Worm (Caenorhabditis elegans) whole organism, early embryonic: ENCODE measurements around the gene C17E7.12.

ENCODE experiments used
- B0310.2 ChIP-seq: sonication (generic microtip); optimal IDR thresholded peaks from 2 replicates; lab custom pipeline; 2016; ENCODE audit warnings: mild to moderate bottlenecking, missing genetic modification characterization, missing compliant biosample characterization
- F13C5.2 ChIP-seq: sonication (generic microtip); optimal IDR thresholded peaks from 2 replicates; lab custom pipeline; 2017; ENCODE audit warnings: mild to moderate bottlenecking, missing genetic modification characterization, inconsistent platforms, missing compliant biosample characterization
- aly-1 ChIP-seq: sonication (generic microtip); optimal IDR thresholded peaks from 2 replicates; lab custom pipeline; 2016; ENCODE audit warnings: missing genetic modification characterization, missing compliant biosample characterization
- ama-1 ChIP-seq: fragments of 150-350 bp; optimal IDR thresholded peaks from 2 replicates; lab custom pipeline; 2014
- ceh-13 ChIP-seq: fragments of 200-800 bp; sonication (Bioruptor generic); optimal IDR thresholded peaks from 2 replicates; lab custom pipeline; 2018; ENCODE audit warnings: mild to moderate bottlenecking, missing genetic modification characterization, missing compliant biosample characterization
- ceh-36 ChIP-seq: sonication (generic microtip); optimal IDR thresholded peaks from 2 replicates; lab custom pipeline; 2016; ENCODE audit warnings: missing genetic modification characterization, inconsistent platforms, missing compliant biosample characterization
- ets-7 ChIP-seq: sonication (generic microtip); optimal IDR thresholded peaks from 2 replicates; lab custom pipeline; 2016; ENCODE audit warnings: missing genotype, missing genetic modification characterization, missing compliant biosample characterization
- flt-1 ChIP-seq: fragments of 200-800 bp; sonication (Bioruptor generic); IDR thresholded peaks from 2 replicates; pipeline ENCODE4 v1.3.6; 2022; ENCODE audit warnings: missing genetic modification characterization, missing compliant biosample characterization
- hmbx-1 ChIP-seq: sonication (generic microtip); optimal IDR thresholded peaks from 2 replicates; lab custom pipeline; 2016; ENCODE audit warnings: mild to moderate bottlenecking, missing genetic modification characterization, missing compliant biosample characterization
- hmg-4 ChIP-seq: fragments of 200-800 bp; sonication (Bioruptor generic); optimal IDR thresholded peaks from 2 replicates; lab custom pipeline; 2018; ENCODE audit warnings: mild to moderate bottlenecking, missing genetic modification characterization, missing compliant biosample characterization
- hnd-1 ChIP-seq: sonication (generic microtip); optimal IDR thresholded peaks from 2 replicates; lab custom pipeline; 2016; ENCODE audit warnings: missing genetic modification characterization, missing compliant biosample characterization
- pes-1 ChIP-seq: fragments of 200-800 bp; sonication (Bioruptor generic); IDR thresholded peaks from 2 replicates; pipeline ENCODE4 v1.3.6; 2022; ENCODE audit warnings: missing genetic modification reagents, missing genetic modification characterization, missing compliant biosample characterization
- scrt-1 ChIP-seq: fragments of 200-800 bp; sonication (Bioruptor generic); IDR thresholded peaks from 2 replicates; pipeline ENCODE4 v1.3.6; 2022; ENCODE audit warnings: missing genetic modification characterization, missing compliant biosample characterization
- sea-1 ChIP-seq: fragments of 200-800 bp; sonication (Bioruptor generic); conservative IDR thresholded peaks from 2 replicates; pipeline ENCODE4 v1.3.6; 2022; ENCODE audit warnings: missing genetic modification characterization, missing compliant biosample characterization
- tbx-11 ChIP-seq: fragments of 200-800 bp; sonication (Bioruptor generic); IDR thresholded peaks from 2 replicates; pipeline ENCODE4 v1.3.6; 2022; ENCODE audit warnings: missing genetic modification characterization, missing compliant biosample characterization
- tbx-37 ChIP-seq: fragments of 200-800 bp; sonication (Bioruptor generic); conservative IDR thresholded peaks from 2 replicates; pipeline ENCODE4 v1.3.6; 2022; ENCODE audit warnings: missing genetic modification reagents, missing genetic modification characterization, missing compliant biosample characterization
- tra-4 ChIP-seq: sonication (generic microtip); optimal IDR thresholded peaks from 2 replicates; lab custom pipeline; 2017; ENCODE audit warnings: missing genetic modification characterization, missing compliant biosample characterization

The C17E7.12 gene

ce11 chrV:3922547-3922946, 30.7 kb upstream of the C17E7.12 start:
- TF ChIP-seq pes-1 (GFP tag; lab: Robert Waterston, UW) (no peak), F13C5.2 (tag; lab: Kevin White, UChicago) (no peak), hmbx-1 (no peak), tra-4 (tag; lab: Kevin White, UChicago) (no peak)

ce11 chrV:3921635-3922034, 29.8 kb upstream of the C17E7.12 start, which contains the start of gene srx-65:
TSS of gene srx-65 (plus strand) at chrV:3921935.
- TF ChIP-seq ceh-36 (tag; lab: Kevin White, UChicago): no peak
- no peak for TF ChIP-seq aly-1 (tag; lab: Kevin White, UChicago)
- no peak for TF ChIP-seq scrt-1 (GFP tag; lab: Robert Waterston, UW)
- TF ChIP-seq F13C5.2 (tag; lab: Kevin White, UChicago): no peak
- no peak for TF ChIP-seq hmbx-1
- TF ChIP-seq hmg-4 (GFP tag; lab: Kevin White, UChicago): no peak
- TF ChIP-seq hnd-1 (tag; lab: Kevin White, UChicago): no peak
- no peak for TF ChIP-seq ceh-13
- TF ChIP-seq B0310.2: no peak
- no peak for TF ChIP-seq sea-1 (GFP tag; lab: Robert Waterston, UW)

ce11 chrV:3919289-3919688, 27.5 kb upstream of the C17E7.12 start, which contains the start of gene srx-66:
TSS of gene srx-66 (plus strand) at chrV:3919589.
- TF ChIP-seq sea-1 (GFP tag; lab: Robert Waterston, UW) (no peak), hmbx-1 (no peak), hmg-4 (GFP tag; lab: Kevin White, UChicago) (no peak), ceh-36 (tag; lab: Kevin White, UChicago) (no peak), ama-1 (lab: Kevin White, UChicago) (no peak), ets-7 (tag; lab: Kevin White, UChicago) (no peak), hnd-1 (tag; lab: Kevin White, UChicago) (no peak), scrt-1 (GFP tag; lab: Robert Waterston, UW) (no peak), F13C5.2 (tag; lab: Kevin White, UChicago) (no peak)

- TF ChIP-seq F13C5.2 (tag; lab: Kevin White, UChicago) (no peak), pes-1 (GFP tag; lab: Robert Waterston, UW) (no peak), scrt-1 (GFP tag; lab: Robert Waterston, UW) (no peak), tra-4 (tag; lab: Kevin White, UChicago) (no peak), flt-1 (GFP tag; lab: Robert Waterston, UW) (no peak), ceh-36 (tag; lab: Kevin White, UChicago) (no peak), sea-1 (GFP tag; lab: Robert Waterston, UW) (no peak), hmbx-1 (no peak), tbx-37 (GFP tag; lab: Robert Waterston, UW) (no peak), B0310.2 (no peak), hnd-1 (tag; lab: Kevin White, UChicago) (no peak), ceh-13 (no peak), tbx-11 (no peak), ama-1 (lab: Kevin White, UChicago) (no peak), hmg-4 (GFP tag; lab: Kevin White, UChicago) (no peak), ets-7 (tag; lab: Kevin White, UChicago) (no peak), aly-1 (tag; lab: Kevin White, UChicago) (no peak)
Measured at ce11 chrV:3916480-3916879, 24.7 kb upstream of the C17E7.12 start, which contains the start of gene srx-67. TSS of gene srx-67 (plus strand) at chrV:3916780.

ce11 chrV:3913131-3913530, 21.3 kb upstream of the C17E7.12 start:
- TF ChIP-seq ceh-13: no peak
- TF ChIP-seq hmbx-1: no peak
- TF ChIP-seq tbx-11: no peak
- TF ChIP-seq pes-1 (GFP tag; lab: Robert Waterston, UW): no peak
- no peak for TF ChIP-seq ceh-36 (tag; lab: Kevin White, UChicago)
- no peak for TF ChIP-seq hmg-4 (GFP tag; lab: Kevin White, UChicago)
- TF ChIP-seq tra-4 (tag; lab: Kevin White, UChicago): no peak
- TF ChIP-seq ets-7 (tag; lab: Kevin White, UChicago): no peak
- no peak for TF ChIP-seq F13C5.2 (tag; lab: Kevin White, UChicago)
- no peak for TF ChIP-seq ama-1 (lab: Kevin White, UChicago)
- no peak for TF ChIP-seq sea-1 (GFP tag; lab: Robert Waterston, UW)
- no peak for TF ChIP-seq aly-1 (tag; lab: Kevin White, UChicago)
- no peak for TF ChIP-seq tbx-37 (GFP tag; lab: Robert Waterston, UW)
- TF ChIP-seq flt-1 (GFP tag; lab: Robert Waterston, UW): no peak

- TF ChIP-seq ceh-13 (no peak), sea-1 (GFP tag; lab: Robert Waterston, UW) (no peak), ets-7 (tag; lab: Kevin White, UChicago) (no peak), pes-1 (GFP tag; lab: Robert Waterston, UW) (no peak), ceh-36 (tag; lab: Kevin White, UChicago) (no peak), F13C5.2 (tag; lab: Kevin White, UChicago) (no peak), ama-1 (lab: Kevin White, UChicago) (no peak), B0310.2 (no peak), hmg-4 (GFP tag; lab: Kevin White, UChicago) (no peak), aly-1 (tag; lab: Kevin White, UChicago) (no peak), tbx-11 (no peak)
Measured at ce11 chrV:3912472-3912871, 20.7 kb upstream of the C17E7.12 start, which contains the start of gene srx-68. TSS of gene srx-68 (plus strand) at chrV:3912772.

- no peak for TF ChIP-seq B0310.2
- no peak for TF ChIP-seq pes-1 (GFP tag; lab: Robert Waterston, UW)
- no peak for TF ChIP-seq tra-4 (tag; lab: Kevin White, UChicago)
- TF ChIP-seq ama-1 (lab: Kevin White, UChicago): no peak
- TF ChIP-seq ceh-36 (tag; lab: Kevin White, UChicago): no peak
- TF ChIP-seq hmbx-1: no peak
- no peak for TF ChIP-seq F13C5.2 (tag; lab: Kevin White, UChicago)
- TF ChIP-seq tbx-37 (GFP tag; lab: Robert Waterston, UW): no peak
- no peak for TF ChIP-seq hmg-4 (GFP tag; lab: Kevin White, UChicago)
- no peak for TF ChIP-seq ets-7 (tag; lab: Kevin White, UChicago)
- TF ChIP-seq sea-1 (GFP tag; lab: Robert Waterston, UW): no peak
- TF ChIP-seq tbx-11: no peak
- no peak for TF ChIP-seq hnd-1 (tag; lab: Kevin White, UChicago)
- TF ChIP-seq scrt-1 (GFP tag; lab: Robert Waterston, UW): no peak
- no peak for TF ChIP-seq aly-1 (tag; lab: Kevin White, UChicago)
Measured at ce11 chrV:3905841-3906240, 14.0 kb upstream of the C17E7.12 start, which contains the start of gene nhr-156. TSS of gene nhr-156 (plus strand) at chrV:3906106.
